Worm (Caenorhabditis elegans): ENCODE data around the gene nhr-270.
"Not testable (repeated sequence)": the region's sequence is repeated elsewhere in the genome, so short reads cannot be mapped to it uniquely, and the experiment has no call there.

DNA sequence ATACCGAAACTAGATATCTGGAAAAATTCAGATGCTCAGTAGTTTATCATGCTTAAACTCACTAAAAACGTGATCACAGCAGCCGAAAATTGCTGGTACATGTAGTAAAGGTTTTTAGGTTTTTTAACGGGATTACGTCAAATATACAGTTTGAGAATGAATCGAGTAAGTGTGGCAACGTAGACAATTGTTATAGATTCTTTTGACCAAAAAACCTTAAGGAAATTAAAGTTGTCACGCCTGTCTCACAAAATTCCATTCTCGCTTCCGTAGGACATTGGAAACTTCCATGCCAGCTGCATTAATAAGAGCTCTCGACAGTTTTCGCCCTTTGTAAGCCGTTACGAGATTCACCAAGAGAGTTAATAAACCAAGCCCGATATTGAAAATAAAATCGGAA lies 18.4 kb upstream of the nhr-270 start, which contains the start of gene srx-31:
- TF ChIP-seq tra-4 (tag; optimal IDR thresholded peaks at IDR 0.05); hmg-4 (GFP tag; optimal IDR thresholded peaks at IDR 0.05); aly-1 (tag; optimal IDR thresholded peaks at IDR 0.05); ama-1 (optimal IDR thresholded peaks at IDR 0.05): not testable (repeated sequence)
